Worm (Caenorhabditis elegans) whole organism, L4 larva: ENCODE results near the gene nhr-106.

Experiments
- R02D3.7 ChIP-seq: fragments of 150-350 bp; sonication (generic microtip); optimal IDR thresholded peaks from 3 replicates; lab custom pipeline; 2014; ENCODE audit warnings: missing biosample characterization, missing genetic modification characterization
- aly-2 ChIP-seq: sonication (generic microtip); optimal IDR thresholded peaks from 2 replicates; lab custom pipeline; 2018; ENCODE audit warnings: missing biosample characterization, missing genetic modification characterization
- ces-1 ChIP-seq: fragments of 150-350 bp; sonication (generic microtip); optimal IDR thresholded peaks from 4 replicates; lab custom pipeline; 2014; ENCODE audit warnings: missing biosample characterization, missing genetic modification reagents, missing genetic modification characterization
- duxl-1 ChIP-seq: sonication (generic microtip); optimal IDR thresholded peaks from 2 replicates; lab custom pipeline; 2016; ENCODE audit warnings: mild to moderate bottlenecking, missing genetic modification characterization, moderate library complexity, missing compliant biosample characterization; ENCODE audit not compliant: poor library complexity
- hlh-30 ChIP-seq: sonication (generic microtip); optimal IDR thresholded peaks from 2 replicates; lab custom pipeline; 2017; ENCODE audit warnings: antibody characterized with exemption, mild to moderate bottlenecking, missing genetic modification characterization, missing compliant biosample characterization; ENCODE audit not compliant: insufficient read depth
- jun-1 ChIP-seq: fragments of 150-350 bp; optimal IDR thresholded peaks from 2 replicates; lab custom pipeline; 2014; ENCODE audit warnings: missing biosample characterization, missing genetic modification reagents, missing genetic modification characterization
- nhr-10 ChIP-seq: fragments of 150-350 bp; optimal IDR thresholded peaks from 2 replicates; lab custom pipeline; 2014; ENCODE audit warnings: missing biosample characterization, missing genetic modification characterization
- nhr-111 ChIP-seq: fragments of 200-800 bp; sonication (Bioruptor generic); optimal IDR thresholded peaks from 2 replicates; lab custom pipeline; 2018; ENCODE audit warnings: mild to moderate bottlenecking, missing genetic modification characterization, missing compliant biosample characterization
- nhr-76 ChIP-seq: fragments of 150-350 bp; optimal IDR thresholded peaks from 2 replicates; lab custom pipeline; 2014; ENCODE audit warnings: missing biosample characterization, missing genetic modification characterization

ce11 chrV:440923-441322 is 48.5 kb upstream of the nhr-106 start, which contains the start of gene B0554.7:
- TF ChIP-seq R02D3.7 (tag; lab: Kevin White, UChicago) = no peak
- no peak for TF ChIP-seq nhr-10
- TF ChIP-seq nhr-111 (GFP tag; lab: Kevin White, UChicago) = no peak
- TF ChIP-seq aly-2 (tag; lab: Kevin White, UChicago) = no peak
- no peak for TF ChIP-seq hlh-30
- no peak for TF ChIP-seq jun-1 (tag; lab: Kevin White, UChicago)
- no peak for TF ChIP-seq duxl-1 (tag; lab: Kevin White, UChicago)
- no peak for TF ChIP-seq nhr-76 (tag; lab: Kevin White, UChicago)
- no peak for TF ChIP-seq ces-1 (GFP tag; lab: Kevin White, UChicago)
